Worm (Caenorhabditis elegans) whole organism, L1 larva: ENCODE results near the gene smi-1.

ENCODE experiments used
- C16A3.4 ChIP-seq: fragments of 150-350 bp; optimal IDR thresholded peaks from 2 replicates; lab custom pipeline; 2014; ENCODE audit warnings: missing biosample characterization, missing genetic modification characterization
- Y116A8C.19 ChIP-seq: sonication (generic microtip); optimal IDR thresholded peaks from 2 replicates; lab custom pipeline; 2016; ENCODE audit warnings: missing compliant biosample characterization, missing genetic modification characterization, borderline replicate concordance
- alr-1 ChIP-seq: fragments of 200-800 bp; sonication (Bioruptor generic); optimal IDR thresholded peaks from 2 replicates; lab custom pipeline; 2018; ENCODE audit warnings: borderline replicate concordance, mild to moderate bottlenecking, missing genetic modification characterization, missing compliant biosample characterization
- aly-2 ChIP-seq: fragments of 150-350 bp; optimal IDR thresholded peaks from 2 replicates; lab custom pipeline; 2014; ENCODE audit warnings: missing biosample characterization, missing genetic modification characterization
- blmp-1 ChIP-seq: fragments of 150-350 bp; optimal IDR thresholded peaks from 2 replicates; lab custom pipeline; 2014; ENCODE audit warnings: missing biosample characterization, missing genetic modification characterization
- ceh-8 ChIP-seq: fragments of 200-800 bp; sonication (Bioruptor generic); optimal IDR thresholded peaks from 2 replicates; lab custom pipeline; 2018; ENCODE audit warnings: mild to moderate bottlenecking, missing genetic modification characterization, moderate library complexity, missing compliant biosample characterization
- ces-1 ChIP-seq: fragments of 150-350 bp; optimal IDR thresholded peaks from 2 replicates; lab custom pipeline; 2014; ENCODE audit warnings: missing biosample characterization, missing genetic modification reagents, missing genetic modification characterization
- dpl-1 ChIP-seq, 3 experiments: fragments of 150-350 bp in 2 of 3; sonication (generic microtip) in 1 of 3; optimal IDR thresholded peaks; 2 replicates each; lab custom pipeline; 2014 to 2017; ENCODE audit warnings: missing biosample characterization in 3 of 3, missing genetic modification characterization in 3 of 3, missing genetic modification reagents in 3 of 3
- dsc-1 ChIP-seq: sonication (generic microtip); optimal IDR thresholded peaks from 2 replicates; lab custom pipeline; 2016; ENCODE audit warnings: mild to moderate bottlenecking, missing genetic modification characterization, missing compliant biosample characterization
- efl-1 ChIP-seq, 4 experiments: fragments of 150-350 bp; optimal IDR thresholded peaks in 3 of 4; peaks in 1 of 4; 1 replicate in 1 of 4; 2 replicates in 3 of 4; lab custom pipeline; 2014; ENCODE audit warnings: missing biosample characterization in 2 of 4, missing genetic modification characterization in 2 of 4, missing genetic modification reagents in 2 of 4
- egl-13 ChIP-seq: sonication (generic microtip); optimal IDR thresholded peaks from 2 replicates; lab custom pipeline; 2016; ENCODE audit warnings: missing genotype, missing genetic modification reagents, missing genetic modification characterization, missing compliant biosample characterization
- ets-5 ChIP-seq: fragments of 200-800 bp; sonication (Bioruptor generic); IDR thresholded peaks from 2 replicates; pipeline ENCODE4 v1.3.6; 2022; ENCODE audit warnings: missing genetic modification characterization, missing compliant biosample characterization
- fkh-10 ChIP-seq: sonication (generic microtip); optimal IDR thresholded peaks from 2 replicates; lab custom pipeline; 2017; ENCODE audit warnings: missing biosample characterization, missing genetic modification reagents, missing genetic modification characterization
- fkh-4 ChIP-seq: sonication (generic microtip); optimal IDR thresholded peaks from 2 replicates; lab custom pipeline; 2016; ENCODE audit warnings: missing compliant biosample characterization, missing genetic modification characterization, borderline replicate concordance
- fkh-8 ChIP-seq: sonication (generic microtip); optimal IDR thresholded peaks from 2 replicates; lab custom pipeline; 2016; ENCODE audit warnings: mild to moderate bottlenecking, missing genetic modification characterization, missing compliant biosample characterization
- fos-1 ChIP-seq: fragments of 150-350 bp; optimal IDR thresholded peaks from 2 replicates; lab custom pipeline; 2014; ENCODE audit warnings: missing biosample characterization, missing genetic modification characterization
- hlh-4 ChIP-seq: sonication (generic microtip); optimal IDR thresholded peaks from 2 replicates; lab custom pipeline; 2016; ENCODE audit warnings: mild to moderate bottlenecking, missing genetic modification characterization, missing compliant biosample characterization
- irx-1 ChIP-seq: sonication (generic microtip); optimal IDR thresholded peaks from 2 replicates; lab custom pipeline; 2016; ENCODE audit warnings: missing genetic modification characterization, missing compliant biosample characterization
- jun-1 ChIP-seq: fragments of 150-350 bp; optimal IDR thresholded peaks from 2 replicates; lab custom pipeline; 2014; ENCODE audit warnings: missing biosample characterization, missing genetic modification reagents, missing genetic modification characterization
- lin-14 ChIP-seq: fragments of 200-800 bp; sonication (Bioruptor generic); optimal IDR thresholded peaks from 2 replicates; lab custom pipeline; 2018; ENCODE audit warnings: mild to moderate bottlenecking, missing genetic modification characterization, moderate library complexity, missing compliant biosample characterization
- lin-15B ChIP-seq: fragments of 150-350 bp; sonication (generic microtip); optimal IDR thresholded peaks from 3 replicates; lab custom pipeline; 2014; ENCODE audit warnings: missing biosample characterization, missing genetic modification characterization
- lin-35 ChIP-seq, 2 experiments: fragments of 150-350 bp; optimal IDR thresholded peaks; 2 replicates each; lab custom pipeline; 2014; ENCODE audit warnings: missing biosample characterization in 2 of 2, missing genetic modification characterization in 2 of 2, missing genetic modification reagents in 2 of 2
- lir-3 ChIP-seq: sonication (generic microtip); optimal IDR thresholded peaks from 2 replicates; lab custom pipeline; 2016; ENCODE audit warnings: mild to moderate bottlenecking, missing genetic modification characterization, moderate library complexity, missing compliant biosample characterization; ENCODE audit not compliant: poor library complexity
- lsy-2 ChIP-seq, 2 experiments: fragments of 150-350 bp; optimal IDR thresholded peaks; 2 replicates each; lab custom pipeline; 2014; ENCODE audit warnings: missing biosample characterization in 2 of 2, missing genetic modification characterization in 2 of 2
- mab-9 ChIP-seq: fragments of 200-800 bp; sonication (Bioruptor generic); IDR thresholded peaks from 2 replicates; pipeline ENCODE4 v1.3.6; 2022; ENCODE audit warnings: missing genetic modification reagents, missing genetic modification characterization, missing compliant biosample characterization
- mdl-1 ChIP-seq, 2 experiments: fragments of 150-350 bp; optimal IDR thresholded peaks; 2 replicates each; lab custom pipeline; 2014 to 2017; ENCODE audit warnings: missing biosample characterization in 2 of 2, missing genetic modification characterization in 2 of 2, inconsistent platforms in 1 of 2
- mep-1 ChIP-seq: fragments of 150-350 bp; optimal IDR thresholded peaks from 2 replicates; lab custom pipeline; 2014; ENCODE audit warnings: missing biosample characterization, missing genetic modification characterization
- nhr-11 ChIP-seq: fragments of 150-350 bp; optimal IDR thresholded peaks from 2 replicates; lab custom pipeline; 2014; ENCODE audit warnings: missing biosample characterization, missing genetic modification characterization
- nhr-19 ChIP-seq: fragments of 200-800 bp; sonication (Bioruptor generic); conservative IDR thresholded peaks from 2 replicates; pipeline ENCODE4 v1.3.6; 2022; ENCODE audit warnings: missing genetic modification characterization, missing compliant biosample characterization
- nhr-76 ChIP-seq: sonication (generic microtip); optimal IDR thresholded peaks from 2 replicates; lab custom pipeline; 2017; ENCODE audit warnings: missing biosample characterization, missing genetic modification characterization
- nhr-84 ChIP-seq: sonication (generic microtip); optimal IDR thresholded peaks from 2 replicates; lab custom pipeline; 2017; ENCODE audit warnings: missing biosample characterization, missing genetic modification characterization
- nhr-85 ChIP-seq: sonication (generic microtip); peaks from one replicate; lab custom pipeline; 2016; ENCODE audit warnings: missing genetic modification characterization, inconsistent platforms, missing compliant biosample characterization
- rnt-1 ChIP-seq: sonication (generic microtip); optimal IDR thresholded peaks from 2 replicates; lab custom pipeline; 2016; ENCODE audit warnings: mild to moderate bottlenecking, missing genetic modification characterization, moderate library complexity, missing compliant biosample characterization
- sox-4 ChIP-seq: sonication (generic microtip); optimal IDR thresholded peaks from 2 replicates; lab custom pipeline; 2016; ENCODE audit warnings: missing genetic modification characterization, missing compliant biosample characterization
- sptf-1 ChIP-seq: fragments of 150-350 bp; optimal IDR thresholded peaks from 2 replicates; lab custom pipeline; 2014; ENCODE audit warnings: missing biosample characterization, missing genetic modification characterization
- unc-30 ChIP-seq: sonication (generic microtip); optimal IDR thresholded peaks from 2 replicates; lab custom pipeline; 2017; ENCODE audit warnings: missing biosample characterization, missing genetic modification characterization
- unc-62 ChIP-seq: fragments of 150-350 bp; optimal IDR thresholded peaks from 2 replicates; lab custom pipeline; 2014; ENCODE audit warnings: missing biosample characterization, missing genetic modification reagents, missing genetic modification characterization
- unc-98 ChIP-seq: fragments of 200-800 bp; sonication (Bioruptor generic); IDR thresholded peaks from 2 replicates; pipeline ENCODE4 v1.3.6; 2022; ENCODE audit warnings: missing genetic modification characterization, missing compliant biosample characterization
- vab-15 ChIP-seq: sonication (generic microtip); optimal IDR thresholded peaks from 2 replicates; lab custom pipeline; 2017; ENCODE audit warnings: missing genotype, mild to moderate bottlenecking, missing genetic modification characterization, missing compliant biosample characterization
- xbp-1 ChIP-seq: sonication (generic microtip); optimal IDR thresholded peaks from 2 replicates; lab custom pipeline; 2016; ENCODE audit warnings: missing genetic modification characterization, missing compliant biosample characterization
- zag-1 ChIP-seq: fragments of 150-350 bp; optimal IDR thresholded peaks from 2 replicates; lab custom pipeline; 2014; ENCODE audit warnings: missing biosample characterization, missing genetic modification characterization
- zip-4 ChIP-seq: fragments of 200-800 bp; sonication (Bioruptor generic); optimal IDR thresholded peaks from 2 replicates; lab custom pipeline; 2018; ENCODE audit warnings: mild to moderate bottlenecking, missing genetic modification characterization, moderate library complexity, missing compliant biosample characterization

Gene smi-1

DNA sequence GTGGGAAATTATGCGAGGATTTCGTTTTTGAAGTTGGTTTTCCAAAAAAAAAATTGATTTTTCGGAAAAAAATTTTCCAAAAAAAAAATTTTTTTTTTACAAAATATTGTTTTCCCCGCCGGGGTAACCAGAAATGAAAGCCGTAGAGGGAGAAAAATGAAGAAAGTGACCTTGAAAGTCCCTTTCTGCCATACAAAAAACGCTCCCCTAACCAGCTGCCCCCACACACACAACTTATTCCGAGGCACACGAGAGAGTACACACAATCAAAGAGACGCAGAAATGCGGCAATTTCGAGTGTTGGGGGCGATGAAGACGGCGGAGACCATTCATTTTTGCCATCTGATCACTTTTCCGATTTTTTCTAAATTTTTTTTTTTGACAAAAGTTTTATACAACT, 24.2 kb upstream of the smi-1 start (continued):
- TF ChIP-seq nhr-11 (tag; lab: Kevin White, UChicago) (no peak), rnt-1 (tag; lab: Kevin White, UChicago) (no peak), unc-30 (tag; lab: Kevin White, UChicago) (no peak), nhr-85 (tag; lab: Kevin White, UChicago) (peak; percentile 66), alr-1 (no peak), mab-9 (GFP tag; lab: Robert Waterston, UW) (no peak), lin-35 (GFP tag; optimal IDR thresholded peaks at IDR 0.05; lab: Kevin White, UChicago) (peak in 1 of 2 experiments; percentile 60), ceh-8 (GFP tag; lab: Kevin White, UChicago) (no peak), unc-98 (GFP tag; lab: Robert Waterston, UW) (no peak), vab-15 (tag; lab: Kevin White, UChicago) (no peak), egl-13 (tag; lab: Kevin White, UChicago) (no peak), irx-1 (no peak), aly-2 (tag; lab: Kevin White, UChicago) (no peak), nhr-84 (tag; lab: Kevin White, UChicago) (no peak), ces-1 (GFP tag; lab: Kevin White, UChicago) (no peak), fkh-8 (tag; lab: Kevin White, UChicago) (no peak), dpl-1 (GFP tag; optimal IDR thresholded peaks at IDR 0.05; lab: Kevin White, UChicago) (peak; percentile 3 to 47 (median 32)), xbp-1 (tag; lab: Kevin White, UChicago) (no peak), fos-1 (tag; lab: Kevin White, UChicago) (no peak), zip-4 (GFP tag; lab: Kevin White, UChicago) (no peak), lsy-2 (tag; optimal IDR thresholded peaks at IDR 0.05; lab: Kevin White, UChicago) (peak in 1 of 2 experiments; percentile 23), blmp-1 (peak; percentile 97), jun-1 (tag; lab: Kevin White, UChicago) (no peak), dsc-1 (tag; lab: Kevin White, UChicago) (no peak), ets-5 (GFP tag; lab: Robert Waterston, UW) (no peak), nhr-19 (no peak), hlh-4 (tag; lab: Kevin White, UChicago) (no peak), unc-62 (no peak), sptf-1 (tag; lab: Kevin White, UChicago) (no peak), sox-4 (tag; lab: Kevin White, UChicago) (no peak), nhr-76 (tag; lab: Kevin White, UChicago) (no peak), mep-1 (tag; lab: Kevin White, UChicago) (peak; percentile 20), lir-3 (tag; lab: Kevin White, UChicago) (no peak), fkh-4 (tag; lab: Kevin White, UChicago) (no peak), fkh-10 (GFP tag; lab: Kevin White, UChicago) (no peak), Y116A8C.19 (tag; lab: Kevin White, UChicago) (no peak)
- TF ChIP-seq, all 84 proteins: peak for 14

ce11 chrIII:1855092-1855491, 23.1 kb upstream of the smi-1 start, which contains the start of gene hlh-33:
Gene hlh-33, plus strand, starts transcription at chrIII:1855392.
- no peak for TF ChIP-seq unc-62
- peak; percentile 43 for TF ChIP-seq nhr-85 (tag; lab: Kevin White, UChicago)
- no peak for TF ChIP-seq unc-30 (tag; lab: Kevin White, UChicago)
- TF ChIP-seq efl-1 (optimal IDR thresholded peaks at IDR 0.05; lab: Kevin White, UChicago) = no peak
- TF ChIP-seq efl-1 (GFP tag; optimal IDR thresholded peaks at IDR 0.05 in 1 of 2; lab: Kevin White, UChicago) = peak in 1 of 2 experiments; percentile 87

- TF ChIP-seq lin-15B (tag; lab: Kevin White, UChicago) = no peak
- no peak for TF ChIP-seq lin-14 (GFP tag; lab: Kevin White, UChicago)
- no peak for TF ChIP-seq C16A3.4 (tag; lab: Kevin White, UChicago)
- no peak for TF ChIP-seq mdl-1 (tag; optimal IDR thresholded peaks at IDR 0.05; lab: Kevin White, UChicago)
- TF ChIP-seq zag-1 (tag; lab: Kevin White, UChicago) = no peak
- TF ChIP-seq lsy-2 (tag; optimal IDR thresholded peaks at IDR 0.05; lab: Kevin White, UChicago) = no peak
These were observed 22.0 kb upstream of the smi-1 start for ce11 chrIII:1856175-1856574.
